Worm (Caenorhabditis elegans) whole organism, L4 larva: ENCODE results near the gene Y37E11AL.12.

Experiments used
- aha-1 ChIP-seq: fragments of 150-350 bp; peaks from one replicate; lab custom pipeline; 2014; ENCODE audit warnings: missing biosample characterization, missing genetic modification characterization
- ama-1 ChIP-seq: fragments of 150-350 bp; optimal IDR thresholded peaks from 2 replicates; lab custom pipeline; 2014; ENCODE audit warnings: inconsistent platforms, mixed read lengths
- hlh-30 ChIP-seq: sonication (generic microtip); optimal IDR thresholded peaks from 2 replicates; lab custom pipeline; 2017; ENCODE audit warnings: antibody characterized with exemption, mild to moderate bottlenecking, missing genetic modification characterization, missing compliant biosample characterization; ENCODE audit not compliant: insufficient read depth
- jun-1 ChIP-seq: fragments of 150-350 bp; optimal IDR thresholded peaks from 2 replicates; lab custom pipeline; 2014; ENCODE audit warnings: missing biosample characterization, missing genetic modification reagents, missing genetic modification characterization
- lim-7 ChIP-seq: fragments of 200-800 bp; sonication (Bioruptor generic); IDR thresholded peaks from 2 replicates; pipeline ENCODE4 v1.3.6; 2022; ENCODE audit warnings: missing genetic modification characterization, missing compliant biosample characterization
- lsy-2 ChIP-seq, 2 experiments: fragments of 150-350 bp in 1 of 2; sonication (generic microtip) in 1 of 2; optimal IDR thresholded peaks; 2 replicates each; lab custom pipeline; 2014 to 2017; ENCODE audit warnings: missing biosample characterization in 2 of 2, missing genetic modification characterization in 2 of 2
- mes-2 ChIP-seq: sonication (generic microtip); optimal IDR thresholded peaks from 2 replicates; lab custom pipeline; 2016; ENCODE audit warnings: missing genotype, mild to moderate bottlenecking, missing genetic modification characterization, missing compliant biosample characterization; ENCODE audit not compliant: poor library complexity, severe bottlenecking
- nhr-237 ChIP-seq: sonication (generic microtip); optimal IDR thresholded peaks from 2 replicates; lab custom pipeline; 2017; ENCODE audit warnings: missing biosample characterization, missing genetic modification characterization
- nhr-25 ChIP-seq: sonication (generic microtip); optimal IDR thresholded peaks from 2 replicates; lab custom pipeline; 2017; ENCODE audit warnings: missing genetic modification characterization, mild to moderate bottlenecking, missing compliant biosample characterization, antibody characterized with exemption, moderate library complexity, borderline replicate concordance; ENCODE audit not compliant: insufficient read depth
- pha-4 ChIP-seq, 2 experiments: fragments of 150-350 bp in 1 of 2; fragments of 200-800 bp in 1 of 2; sonication (Bioruptor generic) in 1 of 2; IDR thresholded peaks in 1 of 2; optimal IDR thresholded peaks in 1 of 2; 2 replicates each; pipeline versions ENCODE4 v1.3.6 to Lab custom; 2014 to 2022; ENCODE audit warnings: missing genetic modification characterization in 2 of 2, missing genetic modification reagents in 2 of 2, missing biosample characterization in 1 of 2, missing compliant biosample characterization in 1 of 2
- pqm-1 ChIP-seq: sonication (generic microtip); optimal IDR thresholded peaks from 2 replicates; lab custom pipeline; 2017; ENCODE audit warnings: missing biosample characterization, missing genetic modification characterization
- skn-1 ChIP-seq: fragments of 150-350 bp; optimal IDR thresholded peaks from 2 replicates; lab custom pipeline; 2014; ENCODE audit warnings: missing biosample characterization, missing genetic modification characterization
- tra-1 ChIP-seq: fragments of 200-800 bp; sonication (Bioruptor generic); IDR thresholded peaks from 2 replicates; pipeline ENCODE4 v1.3.6; 2022; ENCODE audit warnings: missing genetic modification reagents, missing genetic modification characterization, missing compliant biosample characterization
- unc-39 ChIP-seq: sonication (generic microtip); optimal IDR thresholded peaks from 2 replicates; lab custom pipeline; 2017; ENCODE audit warnings: missing biosample characterization, missing genetic modification characterization

- no peak for TF ChIP-seq nhr-237 (tag; lab: Kevin White, UChicago)
- TF ChIP-seq skn-1 (tag; lab: Kevin White, UChicago) = no peak
- no peak for TF ChIP-seq unc-39 (tag; lab: Kevin White, UChicago)
- no peak for TF ChIP-seq tra-1 (GFP tag; lab: Robert Waterston, UW)
- no peak for TF ChIP-seq aha-1 (tag; lab: Kevin White, UChicago)
- no peak for TF ChIP-seq mes-2 (tag; lab: Kevin White, UChicago)
- no peak for TF ChIP-seq nhr-25
- TF ChIP-seq hlh-30 = no peak
- TF ChIP-seq jun-1 (tag; lab: Kevin White, UChicago) = no peak
- TF ChIP-seq pha-4 (GFP tag; IDR thresholded peaks at IDR 0.05; lab: Robert Waterston, UW) = no peak
- TF ChIP-seq pha-4 (tag; optimal IDR thresholded peaks at IDR 0.05; lab: Kevin White, UChicago) = no peak
- TF ChIP-seq ama-1 (lab: Kevin White, UChicago) = no peak
- TF ChIP-seq lim-7 (GFP tag; lab: Robert Waterston, UW) = no peak
- TF ChIP-seq lsy-2 (tag; optimal IDR thresholded peaks at IDR 0.05; lab: Kevin White, UChicago) = no peak
- TF ChIP-seq pqm-1 = no peak
Observed at ce11 chrIV:3701892-3702291, at the start of gene Y37E11AL.12.
